Worm (Caenorhabditis elegans) whole organism, early embryonic: ENCODE measurements around the gene T25B9.11.

Experiments used
- B0310.2 ChIP-seq: sonication (generic microtip); optimal IDR thresholded peaks from 2 replicates; lab custom pipeline; 2016; ENCODE audit warnings: mild to moderate bottlenecking, missing genetic modification characterization, missing compliant biosample characterization
- F13C5.2 ChIP-seq: sonication (generic microtip); optimal IDR thresholded peaks from 2 replicates; lab custom pipeline; 2017; ENCODE audit warnings: mild to moderate bottlenecking, missing genetic modification characterization, inconsistent platforms, missing compliant biosample characterization
- ama-1 ChIP-seq: fragments of 150-350 bp; optimal IDR thresholded peaks from 2 replicates; lab custom pipeline; 2014
- flt-1 ChIP-seq: fragments of 200-800 bp; sonication (Bioruptor generic); IDR thresholded peaks from 2 replicates; pipeline ENCODE4 v1.3.6; 2022; ENCODE audit warnings: missing genetic modification characterization, missing compliant biosample characterization
- hmg-4 ChIP-seq: fragments of 200-800 bp; sonication (Bioruptor generic); optimal IDR thresholded peaks from 2 replicates; lab custom pipeline; 2018; ENCODE audit warnings: mild to moderate bottlenecking, missing genetic modification characterization, missing compliant biosample characterization
- pes-1 ChIP-seq: fragments of 200-800 bp; sonication (Bioruptor generic); IDR thresholded peaks from 2 replicates; pipeline ENCODE4 v1.3.6; 2022; ENCODE audit warnings: missing genetic modification reagents, missing genetic modification characterization, missing compliant biosample characterization
- sea-1 ChIP-seq: fragments of 200-800 bp; sonication (Bioruptor generic); conservative IDR thresholded peaks from 2 replicates; pipeline ENCODE4 v1.3.6; 2022; ENCODE audit warnings: missing genetic modification characterization, missing compliant biosample characterization
- tbx-11 ChIP-seq: fragments of 200-800 bp; sonication (Bioruptor generic); IDR thresholded peaks from 2 replicates; pipeline ENCODE4 v1.3.6; 2022; ENCODE audit warnings: missing genetic modification characterization, missing compliant biosample characterization
- tbx-37 ChIP-seq: fragments of 200-800 bp; sonication (Bioruptor generic); conservative IDR thresholded peaks from 2 replicates; pipeline ENCODE4 v1.3.6; 2022; ENCODE audit warnings: missing genetic modification reagents, missing genetic modification characterization, missing compliant biosample characterization
- tra-4 ChIP-seq: sonication (generic microtip); optimal IDR thresholded peaks from 2 replicates; lab custom pipeline; 2017; ENCODE audit warnings: missing genetic modification characterization, missing compliant biosample characterization

ce11 chrIV:10777076-10777475, 12.8 kb downstream of the T25B9.11 start:
- no peak for TF ChIP-seq tbx-37 (GFP tag; lab: Robert Waterston, UW)
- no peak for TF ChIP-seq tbx-11 (GFP tag; lab: Robert Waterston, UW)
- no peak for TF ChIP-seq sea-1 (GFP tag; lab: Robert Waterston, UW)
- no peak for TF ChIP-seq pes-1 (GFP tag; lab: Robert Waterston, UW)
- TF ChIP-seq ama-1 (lab: Kevin White, UChicago), result no peak
- TF ChIP-seq flt-1, result no peak
- no peak for TF ChIP-seq tra-4 (tag; lab: Kevin White, UChicago)
- no peak for TF ChIP-seq B0310.2
- no peak for TF ChIP-seq hmg-4 (GFP tag; lab: Kevin White, UChicago)
- TF ChIP-seq F13C5.2 (tag; lab: Kevin White, UChicago), result no peak
